Worm (Caenorhabditis elegans) whole organism, young adult: ENCODE results near the gene Y37E11AM.3.

Experiments
- F10E7.11 ChIP-seq: sonication (generic microtip); optimal IDR thresholded peaks from 2 replicates; lab custom pipeline; 2017; ENCODE audit warnings: mild to moderate bottlenecking, missing genetic modification characterization, moderate library complexity, missing compliant biosample characterization
- F37B4.10 ChIP-seq: fragments of 200-800 bp; sonication (Bioruptor generic); IDR thresholded peaks from 2 replicates; pipeline ENCODE4 v1.3.6; 2022; ENCODE audit warnings: missing genetic modification characterization, missing compliant biosample characterization
- F57A8.1 ChIP-seq: fragments of 200-800 bp; sonication (Bioruptor generic); optimal IDR thresholded peaks from 2 replicates; lab custom pipeline; 2018; ENCODE audit warnings: mild to moderate bottlenecking, missing genetic modification characterization, moderate library complexity, missing compliant biosample characterization
- T26A5.8 ChIP-seq: sonication (generic microtip); optimal IDR thresholded peaks from 2 replicates; lab custom pipeline; 2016; ENCODE audit warnings: missing genetic modification characterization, missing compliant biosample characterization
- Y53F4B.3 ChIP-seq: fragments of 200-800 bp; sonication (Bioruptor generic); IDR thresholded peaks from 2 replicates; pipeline ENCODE4 v1.3.6; 2022; ENCODE audit warnings: missing genetic modification reagents, missing genetic modification characterization, missing compliant biosample characterization
- ama-1 ChIP-seq, 3 experiments: fragments of 150-350 bp in 1 of 3; sonication (generic microtip) in 2 of 3; optimal IDR thresholded peaks; 2 replicates each; lab custom pipeline; 2014 to 2018; ENCODE audit warnings: missing biosample characterization in 2 of 3, missing genetic modification characterization in 2 of 3, missing genetic modification reagents in 2 of 3
- attf-5 ChIP-seq: fragments of 200-800 bp; sonication (Bioruptor generic); optimal IDR thresholded peaks from 2 replicates; lab custom pipeline; 2018; ENCODE audit warnings: mild to moderate bottlenecking, missing genetic modification characterization, missing compliant biosample characterization
- bed-1 ChIP-seq: fragments of 200-800 bp; sonication (Bioruptor generic); IDR thresholded peaks from 2 replicates; pipeline ENCODE4 v1.3.6; 2022; ENCODE audit warnings: missing genetic modification reagents, missing genetic modification characterization, missing compliant biosample characterization
- bed-2 ChIP-seq: fragments of 200-800 bp; sonication (Bioruptor generic); IDR thresholded peaks from 2 replicates; pipeline ENCODE4 v1.3.6; 2022; ENCODE audit warnings: missing genetic modification reagents, missing genetic modification characterization, missing compliant biosample characterization
- cebp-1 ChIP-seq, 2 experiments: fragments of 200-800 bp in 1 of 2; sonication (Bioruptor generic) in 1 of 2; sonication (generic microtip) in 1 of 2; IDR thresholded peaks in 1 of 2; optimal IDR thresholded peaks in 1 of 2; 2 replicates each; pipeline versions ENCODE4 v1.3.6 to Lab custom; 2017 to 2022; ENCODE audit warnings: missing compliant biosample characterization in 2 of 2, missing genetic modification characterization in 2 of 2, mild to moderate bottlenecking in 1 of 2, missing genetic modification reagents in 1 of 2, moderate library complexity in 1 of 2
- ceh-58 ChIP-seq: fragments of 200-800 bp; sonication (Bioruptor generic); IDR thresholded peaks from 2 replicates; pipeline ENCODE4 v1.3.6; 2022; ENCODE audit warnings: missing genetic modification characterization, missing compliant biosample characterization
- chd-7 ChIP-seq: sonication (generic microtip); optimal IDR thresholded peaks from 2 replicates; lab custom pipeline; 2016; ENCODE audit warnings: mild to moderate bottlenecking, missing genetic modification characterization, moderate library complexity, missing compliant biosample characterization
- dpl-1 ChIP-seq: fragments of 150-350 bp; optimal IDR thresholded peaks from 2 replicates; lab custom pipeline; 2014; ENCODE audit warnings: missing biosample characterization, missing genetic modification reagents, missing genetic modification characterization
- gei-17 ChIP-seq: fragments of 200-800 bp; sonication (Bioruptor generic); optimal IDR thresholded peaks from 2 replicates; lab custom pipeline; 2018; ENCODE audit warnings: mild to moderate bottlenecking, missing genetic modification characterization, missing compliant biosample characterization
- him-1 ChIP-seq: sonication (generic microtip); optimal IDR thresholded peaks from 2 replicates; lab custom pipeline; 2016; ENCODE audit warnings: missing genotype, missing genetic modification reagents, missing genetic modification characterization, missing compliant biosample characterization
- hmg-1.2 ChIP-seq: fragments of 200-800 bp; sonication (Bioruptor generic); IDR thresholded peaks from 2 replicates; pipeline ENCODE4 v1.3.6; 2022; ENCODE audit warnings: missing genetic modification reagents, missing genetic modification characterization, missing compliant biosample characterization
- hsf-1 ChIP-seq: fragments of 200-800 bp; sonication (Bioruptor generic); IDR thresholded peaks from 2 replicates; pipeline ENCODE4 v1.3.6; 2022; ENCODE audit warnings: missing genetic modification reagents, missing genetic modification characterization, missing compliant biosample characterization
- lin-54 ChIP-seq: fragments of 200-800 bp; sonication (Bioruptor generic); optimal IDR thresholded peaks from 2 replicates; lab custom pipeline; 2018; ENCODE audit warnings: mild to moderate bottlenecking, missing genetic modification characterization, missing compliant biosample characterization
- lsl-1 ChIP-seq: fragments of 200-800 bp; sonication (Bioruptor generic); optimal IDR thresholded peaks from 2 replicates; lab custom pipeline; 2018; ENCODE audit warnings: mild to moderate bottlenecking, missing genetic modification characterization, moderate library complexity, missing compliant biosample characterization
- lsy-27 ChIP-seq: sonication (generic microtip); optimal IDR thresholded peaks from 2 replicates; lab custom pipeline; 2017; ENCODE audit warnings: missing genetic modification characterization, mild to moderate bottlenecking, missing compliant biosample characterization, antibody characterized with exemption, missing genotype, borderline replicate concordance; ENCODE audit not compliant: insufficient read depth
- madf-3 ChIP-seq: fragments of 200-800 bp; sonication (Bioruptor generic); IDR thresholded peaks from 2 replicates; pipeline ENCODE4 v1.3.6; 2022; ENCODE audit warnings: missing genetic modification reagents, missing genetic modification characterization, missing compliant biosample characterization
- mcd-1 ChIP-seq: fragments of 200-800 bp; sonication (Bioruptor generic); IDR thresholded peaks from 2 replicates; pipeline ENCODE4 v1.3.6; 2022; ENCODE audit warnings: missing genetic modification reagents, missing genetic modification characterization, missing compliant biosample characterization
- mes-4 ChIP-seq: sonication (generic microtip); optimal IDR thresholded peaks from 2 replicates; lab custom pipeline; 2016; ENCODE audit warnings: missing genotype, missing genetic modification characterization, missing compliant biosample characterization
- nhr-120 ChIP-seq: fragments of 200-800 bp; sonication (Bioruptor generic); IDR thresholded peaks from 2 replicates; pipeline ENCODE4 v1.3.6; 2022; ENCODE audit warnings: missing genetic modification characterization, missing compliant biosample characterization
- nhr-80 ChIP-seq: sonication (generic microtip); optimal IDR thresholded peaks from 2 replicates; lab custom pipeline; 2016; ENCODE audit warnings: missing genetic modification characterization, missing compliant biosample characterization
- nhr-90 ChIP-seq: sonication (generic microtip); optimal IDR thresholded peaks from 2 replicates; lab custom pipeline; 2016; ENCODE audit warnings: missing genotype, mild to moderate bottlenecking, missing genetic modification characterization, missing compliant biosample characterization
- rec-8 ChIP-seq, 2 experiments: sonication (generic microtip); optimal IDR thresholded peaks; 2 replicates each; lab custom pipeline; 2016; ENCODE audit warnings: mild to moderate bottlenecking in 2 of 2, missing genetic modification characterization in 2 of 2, missing genetic modification reagents in 2 of 2, missing genotype in 2 of 2, missing biosample characterization in 1 of 2, missing compliant biosample characterization in 1 of 2, moderate library complexity in 1 of 2
- repo-1 ChIP-seq: sonication (generic microtip); optimal IDR thresholded peaks from 2 replicates; lab custom pipeline; 2017; ENCODE audit warnings: mild to moderate bottlenecking, missing genetic modification characterization, missing compliant biosample characterization
- snpc-3.4 ChIP-seq: sonication (generic microtip); optimal IDR thresholded peaks from 2 replicates; lab custom pipeline; 2017; ENCODE audit warnings: missing genetic modification characterization, mild to moderate bottlenecking, missing compliant biosample characterization, antibody characterized with exemption, moderate library complexity, missing genotype, missing genetic modification reagents
- snpc-4 ChIP-seq, 5 experiments: fragments of 150-350 bp in 1 of 5; sonication (generic microtip) in 4 of 5; optimal IDR thresholded peaks; 2 replicates each; lab custom pipeline; 2014 to 2018; ENCODE audit warnings: missing genetic modification characterization in 5 of 5, missing biosample characterization in 3 of 5, antibody characterized with exemption in 2 of 5, mild to moderate bottlenecking in 2 of 5, missing compliant biosample characterization in 2 of 5, missing genotype in 2 of 5, moderate library complexity in 2 of 5, missing genetic modification reagents in 1 of 5
- sptf-2 ChIP-seq: fragments of 200-800 bp; sonication (Bioruptor generic); optimal IDR thresholded peaks from 2 replicates; lab custom pipeline; 2018; ENCODE audit warnings: mild to moderate bottlenecking, missing genetic modification characterization, missing compliant biosample characterization
- zfh-2 ChIP-seq: fragments of 200-800 bp; sonication (Bioruptor generic); conservative IDR thresholded peaks from 2 replicates; pipeline ENCODE4 v1.3.6; 2022; ENCODE audit warnings: missing genetic modification reagents, missing genetic modification characterization, missing compliant biosample characterization
- ztf-22 ChIP-seq: fragments of 200-800 bp; sonication (Bioruptor generic); optimal IDR thresholded peaks from 2 replicates; lab custom pipeline; 2018; ENCODE audit warnings: mild to moderate bottlenecking, missing genetic modification characterization, moderate library complexity, missing compliant biosample characterization
- ztf-28 ChIP-seq: fragments of 200-800 bp; sonication (Bioruptor generic); IDR thresholded peaks from 2 replicates; pipeline ENCODE4 v1.3.6; 2022; ENCODE audit warnings: missing genetic modification reagents, missing genetic modification characterization, missing compliant biosample characterization
- ztf-6 ChIP-seq: fragments of 200-800 bp; sonication (Bioruptor generic); IDR thresholded peaks from 2 replicates; pipeline ENCODE4 v1.3.6; 2022; ENCODE audit warnings: missing genetic modification reagents, missing genetic modification characterization, missing compliant biosample characterization

The Y37E11AM.3 gene

DNA sequence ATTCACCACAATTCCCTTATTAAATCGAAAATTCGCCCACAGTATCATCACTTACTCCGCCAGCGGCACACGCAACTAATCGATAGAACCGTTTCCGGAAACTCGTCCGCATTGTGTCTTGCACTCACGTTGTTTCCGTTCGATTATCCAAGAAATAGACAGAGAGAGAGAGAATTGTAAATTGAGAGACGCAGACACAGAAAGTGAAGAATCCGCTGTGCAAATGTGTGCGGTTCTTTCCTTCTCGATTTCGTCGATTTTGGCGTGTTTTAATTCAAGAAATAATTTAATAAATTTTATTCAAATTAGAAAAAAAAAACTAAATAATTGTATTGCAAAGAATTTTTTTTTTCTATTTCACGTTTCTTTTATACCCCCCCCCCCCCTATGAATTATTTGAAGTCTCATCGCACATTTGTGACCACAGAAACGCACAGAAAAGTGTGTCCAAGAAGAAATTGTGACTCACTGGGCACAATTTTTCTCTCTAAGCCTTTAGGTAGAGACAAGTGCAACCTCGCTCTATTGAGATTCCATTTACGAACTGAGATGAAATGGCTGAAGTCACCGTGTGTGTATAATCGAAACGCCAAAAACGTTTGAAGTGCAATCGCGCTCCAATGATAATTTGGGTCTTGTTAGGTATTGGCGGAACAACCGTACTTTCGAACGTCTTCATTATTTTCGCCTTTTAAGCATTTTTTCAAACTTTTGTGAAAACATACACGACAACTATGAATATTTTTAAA, 19.9 kb upstream of the Y37E11AM.3 start, which contains the start of gene nape-2:
Gene nape-2 (minus strand): TSS at position 271 of the 749 bp plus-strand sequence.
- TF ChIP-seq F37B4.10 = no peak
- no peak for TF ChIP-seq cebp-1 (GFP tag; IDR thresholded peaks at IDR 0.05; lab: Robert Waterston, UW)
- peak; percentile 19 for TF ChIP-seq cebp-1 (tag; optimal IDR thresholded peaks at IDR 0.05; lab: Kevin White, UChicago)
- TF ChIP-seq hmg-1.2 (GFP tag; lab: Robert Waterston, UW) = peak; percentile 93
- TF ChIP-seq nhr-80 (tag; lab: Kevin White, UChicago) = peak; percentile 44
- TF ChIP-seq mcd-1 = peak; percentile 52
- no peak for TF ChIP-seq ztf-28
- no peak for TF ChIP-seq rec-8 (tag; optimal IDR thresholded peaks at IDR 0.05; lab: Kevin White, UChicago)
- TF ChIP-seq attf-5 (GFP tag; lab: Kevin White, UChicago) = peak; percentile 51
- TF ChIP-seq, all 124 proteins: peak for 5

- TF ChIP-seq F10E7.11 (tag; lab: Kevin White, UChicago) (no peak), him-1 (tag; lab: Kevin White, UChicago) (no peak), lin-54 (GFP tag; lab: Kevin White, UChicago) (no peak), zfh-2 (GFP tag; lab: Robert Waterston, UW) (peak; percentile 60; the same call in 1 of the 2 replicates), lsy-27 (tag; lab: Kevin White, UChicago) (no peak), madf-3 (GFP tag; lab: Robert Waterston, UW) (0 out of 2 replicates have a peak, but pooled peaks have one; percentile 17), chd-7 (tag; lab: Kevin White, UChicago) (no peak), F57A8.1 (GFP tag; lab: Kevin White, UChicago) (no peak), bed-2 (GFP tag; lab: Robert Waterston, UW) (no peak), snpc-3.4 (tag; lab: Kevin White, UChicago) (no peak), hsf-1 (no peak), ceh-58 (no peak)
These were observed 17.3 kb upstream of the Y37E11AM.3 start for ce11 chrIV:3736244-3736643.

ce11 chrIV:3733287-3733686, 14.3 kb upstream of the Y37E11AM.3 start:
- TF ChIP-seq sptf-2 (GFP tag; lab: Kevin White, UChicago) (no peak), nhr-120 (no peak), mes-4 (no peak), ztf-6 (GFP tag; lab: Robert Waterston, UW) (no peak), nhr-90 (no peak), Y53F4B.3 (GFP tag; lab: Robert Waterston, UW) (no peak), bed-1 (no peak), gei-17 (GFP tag; lab: Kevin White, UChicago) (no peak), lsl-1 (GFP tag; lab: Kevin White, UChicago) (no peak), snpc-4 (GFP tag; optimal IDR thresholded peaks at IDR 0.05; lab: Kevin White, UChicago) (no peak), snpc-4 (tag; optimal IDR thresholded peaks at IDR 0.05; lab: Kevin White, UChicago) (no peak), T26A5.8 (no peak), ztf-22 (GFP tag; lab: Kevin White, UChicago) (no peak), madf-3 (GFP tag; lab: Robert Waterston, UW) (no peak), ama-1 (optimal IDR thresholded peaks at IDR 0.05; lab: Kevin White, UChicago) (no peak), ama-1 (GFP tag; optimal IDR thresholded peaks at IDR 0.05; lab: Kevin White, UChicago) (no peak), repo-1 (tag; lab: Kevin White, UChicago) (no peak), dpl-1 (GFP tag; lab: Kevin White, UChicago) (no peak)
